Worm (Caenorhabditis elegans): Measurements from ENCODE around the gene fbxa-77.

DNA sequence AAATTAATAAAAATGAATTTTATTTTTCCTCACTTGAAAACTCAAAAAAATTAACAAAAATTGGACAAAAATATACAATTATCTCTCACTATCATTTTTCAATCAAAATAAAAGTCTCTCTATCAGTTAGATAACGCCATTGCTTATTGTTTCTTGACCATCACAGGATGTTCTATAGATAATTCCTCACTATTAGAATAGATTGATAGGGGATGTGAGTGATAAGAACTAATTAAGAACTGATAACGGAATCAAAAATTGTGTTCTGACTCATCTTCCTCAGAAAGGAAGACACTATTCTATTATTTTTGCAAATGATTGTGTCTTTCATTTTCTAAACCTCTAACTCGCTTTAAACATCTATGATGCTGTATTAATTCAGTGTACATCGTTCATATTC lies 39.9 kb downstream of the fbxa-77 start:
- TF ChIP-seq ref-2 (tag; optimal IDR thresholded peaks at IDR 0.05) (no peak), elt-2 (tag; optimal IDR thresholded peaks at IDR 0.05) (peak; percentile 96), ets-4 (tag; optimal IDR thresholded peaks at IDR 0.05) (no peak), ama-1 (optimal IDR thresholded peaks at IDR 0.05) (no peak), ztf-16 (tag; optimal IDR thresholded peaks at IDR 0.05) (no peak), ttx-3 (tag; optimal IDR thresholded peaks at IDR 0.05) (no peak), unc-42 (tag; optimal IDR thresholded peaks at IDR 0.05) (no peak), che-1 (tag; optimal IDR thresholded peaks at IDR 0.05) (no peak), hlh-13 (GFP tag; optimal IDR thresholded peaks at IDR 0.05) (no peak), pha-4 (tag; optimal IDR thresholded peaks at IDR 0.05) (no peak), fkh-10 (GFP tag; optimal IDR thresholded peaks at IDR 0.05) (no peak), ceh-24 (tag; optimal IDR thresholded peaks at IDR 0.05) (no peak), ceh-9 (tag; optimal IDR thresholded peaks at IDR 0.05) (no peak)

All from whole organism, late embryonic.